Worm (Caenorhabditis elegans) whole organism, mixed stage, embryonic: ENCODE measurements around the gene grl-14.
A peak's percentile ranks its signal among the peaks of the same experiment; 100 is the strongest.

Experiments
- M03D4.4 ChIP-seq: sonication (generic microtip); optimal IDR thresholded peaks from 2 replicates; lab custom pipeline; 2017; ENCODE audit warnings: mild to moderate bottlenecking, missing genetic modification characterization, missing compliant biosample characterization
- bed-3 ChIP-seq: fragments of 200-800 bp; sonication (Bioruptor generic); optimal IDR thresholded peaks from 3 replicates; lab custom pipeline; 2018; ENCODE audit warnings: mild to moderate bottlenecking, missing genetic modification characterization, moderate library complexity, missing compliant biosample characterization
- blmp-1 ChIP-seq: fragments of 150-350 bp; optimal IDR thresholded peaks from 2 replicates; lab custom pipeline; 2014; ENCODE audit warnings: missing biosample characterization, missing genetic modification characterization
- ceh-39 ChIP-seq: fragments of 150-350 bp; optimal IDR thresholded peaks from 2 replicates; lab custom pipeline; 2014; ENCODE audit warnings: missing biosample characterization, missing genetic modification characterization
- ceh-43 ChIP-seq: fragments of 200-800 bp; sonication (Bioruptor generic); optimal IDR thresholded peaks from 2 replicates; lab custom pipeline; 2018; ENCODE audit warnings: mild to moderate bottlenecking, missing genetic modification characterization, moderate library complexity, missing compliant biosample characterization
- ceh-83 ChIP-seq: fragments of 200-800 bp; sonication (Bioruptor generic); optimal IDR thresholded peaks from 2 replicates; lab custom pipeline; 2018; ENCODE audit warnings: mild to moderate bottlenecking, missing genetic modification characterization, missing compliant biosample characterization
- ces-1 ChIP-seq: fragments of 150-350 bp; optimal IDR thresholded peaks from 2 replicates; lab custom pipeline; 2014; ENCODE audit warnings: missing biosample characterization, missing genetic modification reagents, missing genetic modification characterization
- cnd-1 ChIP-seq: fragments of 200-800 bp; sonication (Bioruptor generic); optimal IDR thresholded peaks from 2 replicates; lab custom pipeline; 2018; ENCODE audit warnings: mild to moderate bottlenecking, missing genetic modification characterization, missing compliant biosample characterization
- drap-1 ChIP-seq: fragments of 200-800 bp; sonication (Bioruptor generic); optimal IDR thresholded peaks from 3 replicates; lab custom pipeline; 2018; ENCODE audit warnings: mild to moderate bottlenecking, missing genetic modification characterization, missing compliant biosample characterization
- elt-1 ChIP-seq: sonication (generic microtip); optimal IDR thresholded peaks from 2 replicates; lab custom pipeline; 2017; ENCODE audit warnings: missing genetic modification characterization, mild to moderate bottlenecking, missing compliant biosample characterization, antibody characterized with exemption, moderate library complexity, borderline replicate concordance; ENCODE audit not compliant: insufficient read depth
- elt-3 ChIP-seq: fragments of 150-350 bp; optimal IDR thresholded peaks from 2 replicates; lab custom pipeline; 2014; ENCODE audit warnings: missing biosample characterization, missing genetic modification characterization
- flh-1 ChIP-seq: fragments of 200-800 bp; sonication (Bioruptor generic); optimal IDR thresholded peaks from 2 replicates; lab custom pipeline; 2018; ENCODE audit warnings: mild to moderate bottlenecking, missing genetic modification characterization, moderate library complexity, missing compliant biosample characterization
- ham-2 ChIP-seq: fragments of 200-800 bp; sonication (Bioruptor generic); optimal IDR thresholded peaks from 2 replicates; lab custom pipeline; 2018; ENCODE audit warnings: mild to moderate bottlenecking, missing genetic modification characterization, missing compliant biosample characterization
- hlh-1 ChIP-seq: fragments of 150-350 bp; optimal IDR thresholded peaks from 2 replicates; lab custom pipeline; 2014; ENCODE audit warnings: missing biosample characterization, missing genetic modification reagents, missing genetic modification characterization
- lin-13 ChIP-seq: fragments of 150-350 bp; optimal IDR thresholded peaks from 2 replicates; lab custom pipeline; 2014; ENCODE audit warnings: missing biosample characterization, missing genetic modification characterization
- lin-32 ChIP-seq: fragments of 200-800 bp; sonication (Bioruptor generic); optimal IDR thresholded peaks from 2 replicates; lab custom pipeline; 2018; ENCODE audit warnings: mild to moderate bottlenecking, missing genetic modification characterization, missing compliant biosample characterization
- mep-1 ChIP-seq: fragments of 150-350 bp; optimal IDR thresholded peaks from 2 replicates; lab custom pipeline; 2017; ENCODE audit warnings: missing biosample characterization, missing genetic modification reagents, missing genetic modification characterization, inconsistent platforms
- mls-2 ChIP-seq: sonication (generic microtip); optimal IDR thresholded peaks from 2 replicates; lab custom pipeline; 2016; ENCODE audit warnings: mild to moderate bottlenecking, missing genetic modification characterization, moderate library complexity, missing compliant biosample characterization
- nhr-12 ChIP-seq: fragments of 150-350 bp; optimal IDR thresholded peaks from 2 replicates; lab custom pipeline; 2014; ENCODE audit warnings: missing biosample characterization, missing genetic modification characterization
- nhr-2 ChIP-seq: fragments of 150-350 bp; optimal IDR thresholded peaks from 2 replicates; lab custom pipeline; 2014; ENCODE audit warnings: missing biosample characterization, missing genetic modification characterization
- nhr-237 ChIP-seq: fragments of 150-350 bp; optimal IDR thresholded peaks from 2 replicates; lab custom pipeline; 2014; ENCODE audit warnings: missing biosample characterization, missing genetic modification characterization
- nhr-28 ChIP-seq: fragments of 150-350 bp; optimal IDR thresholded peaks from 2 replicates; lab custom pipeline; 2014; ENCODE audit warnings: missing biosample characterization, missing genetic modification characterization
- nhr-76 ChIP-seq: sonication (generic microtip); optimal IDR thresholded peaks from 2 replicates; lab custom pipeline; 2017; ENCODE audit warnings: missing biosample characterization, missing genetic modification characterization
- pha-4 ChIP-seq: fragments of 150-350 bp; optimal IDR thresholded peaks from 2 replicates; lab custom pipeline; 2018; ENCODE audit warnings: missing biosample characterization, missing genetic modification reagents, missing genetic modification characterization
- sem-2 ChIP-seq: fragments of 200-800 bp; sonication (Bioruptor generic); optimal IDR thresholded peaks from 2 replicates; lab custom pipeline; 2018; ENCODE audit warnings: mild to moderate bottlenecking, missing genetic modification characterization, missing compliant biosample characterization
- snpc-4 ChIP-seq: fragments of 150-350 bp; optimal IDR thresholded peaks from 2 replicates; lab custom pipeline; 2014; ENCODE audit warnings: missing biosample characterization, missing genetic modification characterization
- sptf-1 ChIP-seq: sonication (generic microtip); optimal IDR thresholded peaks from 2 replicates; lab custom pipeline; 2017; ENCODE audit warnings: mild to moderate bottlenecking, missing genetic modification characterization, moderate library complexity, missing compliant biosample characterization
- tbx-8 ChIP-seq: fragments of 200-800 bp; sonication (Bioruptor generic); optimal IDR thresholded peaks from 2 replicates; lab custom pipeline; 2018; ENCODE audit warnings: mild to moderate bottlenecking, missing genetic modification characterization, moderate library complexity, missing compliant biosample characterization
- unc-120 ChIP-seq: sonication (generic microtip); optimal IDR thresholded peaks from 2 replicates; lab custom pipeline; 2017; ENCODE audit warnings: missing genetic modification characterization, missing compliant biosample characterization; ENCODE audit not compliant: poor library complexity, severe bottlenecking
- unc-39 ChIP-seq: fragments of 150-350 bp; optimal IDR thresholded peaks from 2 replicates; lab custom pipeline; 2014; ENCODE audit warnings: missing biosample characterization, missing genetic modification characterization
- unc-62 ChIP-seq: fragments of 150-350 bp; optimal IDR thresholded peaks from 2 replicates; lab custom pipeline; 2014; ENCODE audit warnings: missing biosample characterization, missing genetic modification reagents, missing genetic modification characterization
- zip-8 ChIP-seq: fragments of 150-350 bp; optimal IDR thresholded peaks from 2 replicates; lab custom pipeline; 2014; ENCODE audit warnings: missing biosample characterization, missing genetic modification characterization
- ztf-11 ChIP-seq: fragments of 150-350 bp; optimal IDR thresholded peaks from 2 replicates; lab custom pipeline; 2014; ENCODE audit warnings: missing biosample characterization, missing genetic modification characterization

grl-14 gene

ce11 chrV:20830409-20830808 is 5.0 kb downstream of the grl-14 start:
- no peak for TF ChIP-seq cnd-1 (tag; lab: Kevin White, UChicago)
- no peak for TF ChIP-seq elt-1
- TF ChIP-seq M03D4.4 (tag; lab: Kevin White, UChicago), result no peak
- no peak for TF ChIP-seq drap-1
- TF ChIP-seq bed-3 (GFP tag; lab: Kevin White, UChicago), result no peak
- no peak for TF ChIP-seq ces-1 (GFP tag; lab: Kevin White, UChicago)
- no peak for TF ChIP-seq lin-13 (tag; lab: Kevin White, UChicago)
- TF ChIP-seq flh-1, result no peak
- TF ChIP-seq mep-1 (tag; lab: Kevin White, UChicago), result no peak
- TF ChIP-seq sptf-1 (tag; lab: Kevin White, UChicago), result no peak
- no peak for TF ChIP-seq sem-2 (GFP tag; lab: Kevin White, UChicago)
- no peak for TF ChIP-seq ham-2
- no peak for TF ChIP-seq hlh-1 (tag; lab: Kevin White, UChicago)
- TF ChIP-seq nhr-237 (tag; lab: Kevin White, UChicago), result no peak
- no peak for TF ChIP-seq ceh-43 (GFP tag; lab: Kevin White, UChicago)
- no peak for TF ChIP-seq pha-4 (tag; lab: Kevin White, UChicago)
- no peak for TF ChIP-seq snpc-4
- TF ChIP-seq mls-2 (tag; lab: Kevin White, UChicago), result no peak
- TF ChIP-seq, all 35 proteins: peak for 0

DNA sequence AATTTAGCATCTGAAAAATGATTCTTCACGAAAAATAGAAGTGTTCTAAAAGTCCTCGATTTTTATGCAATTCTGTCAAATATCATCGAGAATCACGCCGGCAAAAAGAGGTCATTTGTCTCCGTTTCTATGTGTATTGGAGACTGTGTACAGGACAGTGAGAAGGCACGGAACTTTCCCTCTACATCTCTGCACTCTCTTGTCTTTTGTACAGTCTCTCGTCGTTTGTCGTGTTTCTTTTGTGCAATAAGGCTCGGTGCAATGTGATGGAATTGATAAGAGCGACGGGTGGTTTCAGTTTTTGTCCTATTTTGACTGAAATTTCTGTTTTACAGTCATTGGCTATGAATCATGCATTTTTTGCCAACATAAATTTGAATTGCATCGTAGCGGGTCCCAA is 6.5 kb downstream of the grl-14 start:
- TF ChIP-seq pha-4 (tag; lab: Kevin White, UChicago), result peak; percentile 45
- no peak for TF ChIP-seq blmp-1

ce11 chrV:20832554-20832963 is 7.2 kb downstream of the grl-14 start:
- TF ChIP-seq ces-1 (GFP tag; lab: Kevin White, UChicago) (peak; percentile 90), snpc-4 (no peak), ceh-39 (tag; lab: Kevin White, UChicago) (no peak), nhr-2 (no peak), blmp-1 (no peak), ztf-11 (tag; lab: Kevin White, UChicago) (no peak), lin-13 (tag; lab: Kevin White, UChicago) (peak; percentile 7), mep-1 (tag; lab: Kevin White, UChicago) (peak; percentile 52), sptf-1 (tag; lab: Kevin White, UChicago) (peak; percentile 63), unc-120 (tag; lab: Kevin White, UChicago) (no peak), tbx-8 (GFP tag; lab: Kevin White, UChicago) (no peak), sem-2 (GFP tag; lab: Kevin White, UChicago) (no peak), bed-3 (GFP tag; lab: Kevin White, UChicago) (peak; percentile 15)
- TF ChIP-seq, all 35 proteins: peak for 5

DNA sequence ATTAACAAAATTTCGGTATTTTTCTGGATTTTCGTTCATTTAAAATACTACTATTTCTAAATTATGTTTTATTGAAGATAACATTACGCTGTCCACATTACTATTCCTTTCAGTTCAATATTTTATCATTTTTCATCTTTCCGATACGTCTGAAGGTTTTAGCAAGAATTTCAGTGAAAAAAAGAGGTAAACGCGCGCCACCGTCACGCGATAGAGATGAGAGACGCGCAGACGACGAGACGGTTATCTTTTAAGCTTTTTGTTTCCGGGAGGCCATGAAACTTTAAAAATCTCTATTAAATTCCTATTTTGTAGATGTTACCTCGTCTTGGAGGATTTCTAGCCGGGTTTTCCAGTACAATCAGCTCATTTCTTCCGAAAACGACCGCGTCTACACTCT is 12.4 kb downstream of the grl-14 start, which contains the start of gene mrps-12:
mrps-12 (plus strand) TSS at position 316 of the 400 bp plus-strand sequence.
- TF ChIP-seq M03D4.4 (tag; lab: Kevin White, UChicago), result no peak
- TF ChIP-seq mls-2 (tag; lab: Kevin White, UChicago), result no peak
- TF ChIP-seq nhr-28 (tag; lab: Kevin White, UChicago), result no peak
- no peak for TF ChIP-seq nhr-2
- TF ChIP-seq drap-1, result no peak
- no peak for TF ChIP-seq sem-2 (GFP tag; lab: Kevin White, UChicago)
- no peak for TF ChIP-seq ceh-39 (tag; lab: Kevin White, UChicago)
- peak; percentile 41 for TF ChIP-seq ceh-83
- peak; percentile 10 for TF ChIP-seq ces-1 (GFP tag; lab: Kevin White, UChicago)
- TF ChIP-seq pha-4 (tag; lab: Kevin White, UChicago), result no peak
- no peak for TF ChIP-seq nhr-12 (tag; lab: Kevin White, UChicago)
- no peak for TF ChIP-seq snpc-4
- no peak for TF ChIP-seq blmp-1
- TF ChIP-seq cnd-1 (tag; lab: Kevin White, UChicago), result no peak

DNA sequence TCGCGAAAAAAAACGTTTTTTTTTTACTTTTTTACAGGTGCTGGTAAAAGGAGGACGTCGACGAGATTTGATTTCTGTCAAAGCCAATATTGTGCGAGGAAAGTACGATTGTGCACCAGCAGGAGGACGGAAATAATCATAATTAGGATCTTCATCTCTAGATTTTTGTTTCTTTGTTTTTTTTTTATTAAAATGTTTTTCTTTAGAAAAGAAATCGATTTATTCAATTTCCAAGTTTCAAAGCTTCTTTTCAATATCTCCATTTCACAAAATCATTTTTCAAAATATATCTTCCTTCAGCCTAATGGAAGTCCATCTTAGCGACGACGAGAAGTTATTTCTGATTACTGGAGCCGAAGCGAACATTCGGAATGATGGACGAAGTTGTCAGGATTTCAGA is 13.2 kb downstream of the grl-14 start, which contains the start of gene exos-7:
exos-7 (plus strand) TSS at position 301 of the 400 bp plus-strand sequence.
- no peak for TF ChIP-seq zip-8 (tag; lab: Kevin White, UChicago)
- no peak for TF ChIP-seq lin-32 (GFP tag; lab: Kevin White, UChicago)
- TF ChIP-seq ceh-39 (tag; lab: Kevin White, UChicago), result no peak
- no peak for TF ChIP-seq sptf-1 (tag; lab: Kevin White, UChicago)
- no peak for TF ChIP-seq unc-39 (tag; lab: Kevin White, UChicago)
- TF ChIP-seq M03D4.4 (tag; lab: Kevin White, UChicago), result no peak
- no peak for TF ChIP-seq mls-2 (tag; lab: Kevin White, UChicago)
- no peak for TF ChIP-seq nhr-76 (tag; lab: Kevin White, UChicago)
- no peak for TF ChIP-seq nhr-237 (tag; lab: Kevin White, UChicago)
- TF ChIP-seq nhr-12 (tag; lab: Kevin White, UChicago), result no peak
- no peak for TF ChIP-seq elt-3 (tag; lab: Kevin White, UChicago)
- no peak for TF ChIP-seq drap-1
- no peak for TF ChIP-seq unc-62 (GFP tag; lab: Kevin White, UChicago)
- no peak for TF ChIP-seq hlh-1 (tag; lab: Kevin White, UChicago)
- TF ChIP-seq bed-3 (GFP tag; lab: Kevin White, UChicago), result no peak
- no peak for TF ChIP-seq ham-2
- TF ChIP-seq ceh-43 (GFP tag; lab: Kevin White, UChicago), result no peak
- TF ChIP-seq tbx-8 (GFP tag; lab: Kevin White, UChicago), result no peak
- TF ChIP-seq nhr-28 (tag; lab: Kevin White, UChicago), result no peak
- no peak for TF ChIP-seq blmp-1
